Worm (Caenorhabditis elegans) whole organism, early embryonic: ENCODE measurements around the gene C55C3.7.

Experiments
- B0310.2 ChIP-seq: sonication (generic microtip); optimal IDR thresholded peaks from 2 replicates; lab custom pipeline; 2016; ENCODE audit warnings: mild to moderate bottlenecking, missing genetic modification characterization, missing compliant biosample characterization
- F13C5.2 ChIP-seq: sonication (generic microtip); optimal IDR thresholded peaks from 2 replicates; lab custom pipeline; 2017; ENCODE audit warnings: mild to moderate bottlenecking, missing genetic modification characterization, inconsistent platforms, missing compliant biosample characterization
- aly-1 ChIP-seq: sonication (generic microtip); optimal IDR thresholded peaks from 2 replicates; lab custom pipeline; 2016; ENCODE audit warnings: missing genetic modification characterization, missing compliant biosample characterization
- ama-1 ChIP-seq: fragments of 150-350 bp; optimal IDR thresholded peaks from 2 replicates; lab custom pipeline; 2014
- ceh-13 ChIP-seq: fragments of 200-800 bp; sonication (Bioruptor generic); optimal IDR thresholded peaks from 2 replicates; lab custom pipeline; 2018; ENCODE audit warnings: mild to moderate bottlenecking, missing genetic modification characterization, missing compliant biosample characterization
- ceh-36 ChIP-seq: sonication (generic microtip); optimal IDR thresholded peaks from 2 replicates; lab custom pipeline; 2016; ENCODE audit warnings: missing genetic modification characterization, inconsistent platforms, missing compliant biosample characterization
- ets-7 ChIP-seq: sonication (generic microtip); optimal IDR thresholded peaks from 2 replicates; lab custom pipeline; 2016; ENCODE audit warnings: missing genotype, missing genetic modification characterization, missing compliant biosample characterization
- flt-1 ChIP-seq: fragments of 200-800 bp; sonication (Bioruptor generic); IDR thresholded peaks from 2 replicates; pipeline ENCODE4 v1.3.6; 2022; ENCODE audit warnings: missing genetic modification characterization, missing compliant biosample characterization
- hmbx-1 ChIP-seq: sonication (generic microtip); optimal IDR thresholded peaks from 2 replicates; lab custom pipeline; 2016; ENCODE audit warnings: mild to moderate bottlenecking, missing genetic modification characterization, missing compliant biosample characterization
- hmg-4 ChIP-seq: fragments of 200-800 bp; sonication (Bioruptor generic); optimal IDR thresholded peaks from 2 replicates; lab custom pipeline; 2018; ENCODE audit warnings: mild to moderate bottlenecking, missing genetic modification characterization, missing compliant biosample characterization
- hnd-1 ChIP-seq: sonication (generic microtip); optimal IDR thresholded peaks from 2 replicates; lab custom pipeline; 2016; ENCODE audit warnings: missing genetic modification characterization, missing compliant biosample characterization
- pes-1 ChIP-seq: fragments of 200-800 bp; sonication (Bioruptor generic); IDR thresholded peaks from 2 replicates; pipeline ENCODE4 v1.3.6; 2022; ENCODE audit warnings: missing genetic modification reagents, missing genetic modification characterization, missing compliant biosample characterization
- scrt-1 ChIP-seq: fragments of 200-800 bp; sonication (Bioruptor generic); IDR thresholded peaks from 2 replicates; pipeline ENCODE4 v1.3.6; 2022; ENCODE audit warnings: missing genetic modification characterization, missing compliant biosample characterization
- sea-1 ChIP-seq: fragments of 200-800 bp; sonication (Bioruptor generic); conservative IDR thresholded peaks from 2 replicates; pipeline ENCODE4 v1.3.6; 2022; ENCODE audit warnings: missing genetic modification characterization, missing compliant biosample characterization
- tbx-11 ChIP-seq: fragments of 200-800 bp; sonication (Bioruptor generic); IDR thresholded peaks from 2 replicates; pipeline ENCODE4 v1.3.6; 2022; ENCODE audit warnings: missing genetic modification characterization, missing compliant biosample characterization
- tbx-37 ChIP-seq: fragments of 200-800 bp; sonication (Bioruptor generic); conservative IDR thresholded peaks from 2 replicates; pipeline ENCODE4 v1.3.6; 2022; ENCODE audit warnings: missing genetic modification reagents, missing genetic modification characterization, missing compliant biosample characterization
- tra-4 ChIP-seq: sonication (generic microtip); optimal IDR thresholded peaks from 2 replicates; lab custom pipeline; 2017; ENCODE audit warnings: missing genetic modification characterization, missing compliant biosample characterization

The C55C3.7 gene

ce11 chrIV:5682547-5683234 lies at the start of gene C55C3.7, which contains the start of gene C55C3.6:
TSS of gene C55C3.7 (minus strand) at chrIV:5682647.
TSS of gene C55C3.6 (plus strand) at chrIV:5683184.
- no peak for TF ChIP-seq hmbx-1 (tag; lab: Kevin White, UChicago)
- TF ChIP-seq hmg-4 (GFP tag; lab: Kevin White, UChicago) = no peak
- no peak for TF ChIP-seq pes-1 (GFP tag; lab: Robert Waterston, UW)
- no peak for TF ChIP-seq B0310.2 (tag; lab: Kevin White, UChicago)
- no peak for TF ChIP-seq F13C5.2
- no peak for TF ChIP-seq ets-7 (tag; lab: Kevin White, UChicago)

ce11 chrIV:5731597-5731996 lies 49.1 kb upstream of the C55C3.7 start, which contains the start of gene H35B03.2:
TSS of gene H35B03.2 (minus strand) at chrIV:5731674.
- TF ChIP-seq tra-4 (tag; lab: Kevin White, UChicago) (no peak), pes-1 (GFP tag; lab: Robert Waterston, UW) (no peak), sea-1 (no peak), ets-7 (tag; lab: Kevin White, UChicago) (no peak), hmbx-1 (tag; lab: Kevin White, UChicago) (no peak), hnd-1 (tag; lab: Kevin White, UChicago) (no peak), scrt-1 (GFP tag; lab: Robert Waterston, UW) (no peak), flt-1 (GFP tag; lab: Robert Waterston, UW) (no peak), aly-1 (no peak), tbx-37 (GFP tag; lab: Robert Waterston, UW) (no peak), hmg-4 (GFP tag; lab: Kevin White, UChicago) (no peak), ceh-13 (GFP tag; lab: Kevin White, UChicago) (no peak), tbx-11 (GFP tag; lab: Robert Waterston, UW) (no peak), ama-1 (lab: Kevin White, UChicago) (no peak), F13C5.2 (no peak), ceh-36 (tag; lab: Kevin White, UChicago) (no peak), B0310.2 (tag; lab: Kevin White, UChicago) (no peak)

- TF ChIP-seq B0310.2 (tag; lab: Kevin White, UChicago) (no peak), ets-7 (tag; lab: Kevin White, UChicago) (no peak), sea-1 (no peak), scrt-1 (GFP tag; lab: Robert Waterston, UW) (no peak), flt-1 (GFP tag; lab: Robert Waterston, UW) (no peak), aly-1 (no peak), hmbx-1 (tag; lab: Kevin White, UChicago) (no peak), pes-1 (GFP tag; lab: Robert Waterston, UW) (no peak), tbx-11 (GFP tag; lab: Robert Waterston, UW) (no peak)
Measured at ce11 chrIV:5725300-5725699, 42.9 kb upstream of the C55C3.7 start, which contains the start of gene H35B03.1. TSS of gene H35B03.1 (plus strand) at chrIV:5725600.

- TF ChIP-seq ceh-13 (GFP tag; lab: Kevin White, UChicago) = no peak
- no peak for TF ChIP-seq tbx-11 (GFP tag; lab: Robert Waterston, UW)
- no peak for TF ChIP-seq scrt-1 (GFP tag; lab: Robert Waterston, UW)
- TF ChIP-seq tra-4 (tag; lab: Kevin White, UChicago) = no peak
- no peak for TF ChIP-seq sea-1
- no peak for TF ChIP-seq hnd-1 (tag; lab: Kevin White, UChicago)
- TF ChIP-seq ceh-36 (tag; lab: Kevin White, UChicago) = no peak
- no peak for TF ChIP-seq ets-7 (tag; lab: Kevin White, UChicago)
Measured at ce11 chrIV:5723659-5724058, 41.2 kb upstream of the C55C3.7 start.

- TF ChIP-seq hmg-4 (GFP tag; lab: Kevin White, UChicago) (no peak), tbx-11 (GFP tag; lab: Robert Waterston, UW) (no peak), ceh-13 (GFP tag; lab: Kevin White, UChicago) (no peak), ama-1 (lab: Kevin White, UChicago) (no peak), sea-1 (no peak), scrt-1 (GFP tag; lab: Robert Waterston, UW) (no peak), pes-1 (GFP tag; lab: Robert Waterston, UW) (no peak), tra-4 (tag; lab: Kevin White, UChicago) (no peak), ceh-36 (tag; lab: Kevin White, UChicago) (no peak), ets-7 (tag; lab: Kevin White, UChicago) (no peak), flt-1 (GFP tag; lab: Robert Waterston, UW) (no peak), tbx-37 (GFP tag; lab: Robert Waterston, UW) (no peak), F13C5.2 (no peak), aly-1 (no peak), hmbx-1 (tag; lab: Kevin White, UChicago) (no peak)
Measured at ce11 chrIV:5715341-5716112, 33.1 kb upstream of the C55C3.7 start.

- TF ChIP-seq F13C5.2 (no peak), hmg-4 (GFP tag; lab: Kevin White, UChicago) (no peak), pes-1 (GFP tag; lab: Robert Waterston, UW) (no peak), ceh-36 (tag; lab: Kevin White, UChicago) (no peak), scrt-1 (GFP tag; lab: Robert Waterston, UW) (no peak), hnd-1 (tag; lab: Kevin White, UChicago) (no peak), tbx-11 (GFP tag; lab: Robert Waterston, UW) (no peak), ets-7 (tag; lab: Kevin White, UChicago) (no peak), aly-1 (no peak), sea-1 (no peak), B0310.2 (tag; lab: Kevin White, UChicago) (no peak), ama-1 (lab: Kevin White, UChicago) (no peak), hmbx-1 (tag; lab: Kevin White, UChicago) (no peak), ceh-13 (GFP tag; lab: Kevin White, UChicago) (no peak), tra-4 (tag; lab: Kevin White, UChicago) (no peak), tbx-37 (GFP tag; lab: Robert Waterston, UW) (no peak), flt-1 (GFP tag; lab: Robert Waterston, UW) (no peak)
Measured at ce11 chrIV:5708796-5709195, 26.3 kb upstream of the C55C3.7 start, which contains the start of gene C55C3.1. TSS of gene C55C3.1 (plus strand) at chrIV:5709096.
